Worm (Caenorhabditis elegans): ENCODE measurements around the gene R09F10.5.

ce11 chrX:8302803-8303202 lies 4.7 kb downstream of the R09F10.5 start:
- no peak for TF ChIP-seq him-1 (tag; optimal IDR thresholded peaks at IDR 0.05)
- no peak for TF ChIP-seq W03F9.2 (tag; optimal IDR thresholded peaks at IDR 0.05)

All from whole organism, L4/young adult.